Worm (Caenorhabditis elegans) whole organism, L1 larva: ENCODE results near the gene cpt-5.

Experiments used
- C04F5.9 ChIP-seq: sonication (generic microtip); optimal IDR thresholded peaks from 2 replicates; lab custom pipeline; 2016; ENCODE audit warnings: missing genetic modification characterization, missing compliant biosample characterization
- aha-1 ChIP-seq: fragments of 150-350 bp; optimal IDR thresholded peaks from 2 replicates; lab custom pipeline; 2014; ENCODE audit warnings: missing biosample characterization, missing genetic modification characterization
- ama-1 ChIP-seq: fragments of 150-350 bp; optimal IDR thresholded peaks from 2 replicates; lab custom pipeline; 2014
- blmp-1 ChIP-seq: fragments of 150-350 bp; optimal IDR thresholded peaks from 2 replicates; lab custom pipeline; 2014; ENCODE audit warnings: missing biosample characterization, missing genetic modification characterization
- ceh-63 ChIP-seq: fragments of 200-800 bp; sonication (Bioruptor generic); optimal IDR thresholded peaks from 2 replicates; lab custom pipeline; 2018; ENCODE audit warnings: mild to moderate bottlenecking, missing genetic modification characterization, missing compliant biosample characterization
- ceh-88 ChIP-seq: fragments of 200-800 bp; sonication (Bioruptor generic); IDR thresholded peaks from 2 replicates; pipeline ENCODE4 v1.3.6; 2022; ENCODE audit warnings: missing genetic modification characterization, missing compliant biosample characterization
- elt-3 ChIP-seq, 6 experiments: fragments of 150-350 bp in 1 of 6; sonication (generic microtip); optimal IDR thresholded peaks; 2 replicates each; lab custom pipeline; 2017 to 2018; ENCODE audit warnings: missing biosample characterization in 6 of 6, missing genetic modification characterization in 6 of 6, inconsistent platforms in 1 of 6
- lin-13 ChIP-seq: fragments of 150-350 bp; optimal IDR thresholded peaks from 2 replicates; lab custom pipeline; 2014; ENCODE audit warnings: missing biosample characterization, missing genetic modification reagents, missing genetic modification characterization
- nhr-12 ChIP-seq: sonication (generic microtip); optimal IDR thresholded peaks from 2 replicates; lab custom pipeline; 2017; ENCODE audit warnings: missing biosample characterization, missing genetic modification characterization
- nhr-76 ChIP-seq: sonication (generic microtip); optimal IDR thresholded peaks from 2 replicates; lab custom pipeline; 2017; ENCODE audit warnings: missing biosample characterization, missing genetic modification characterization
- snpc-4 ChIP-seq: fragments of 150-350 bp; optimal IDR thresholded peaks from 2 replicates; lab custom pipeline; 2014; ENCODE audit warnings: missing biosample characterization, missing genetic modification characterization
- sox-4 ChIP-seq: sonication (generic microtip); optimal IDR thresholded peaks from 2 replicates; lab custom pipeline; 2016; ENCODE audit warnings: missing genetic modification characterization, missing compliant biosample characterization
- ztf-11 ChIP-seq, 2 experiments: sonication (generic microtip); optimal IDR thresholded peaks; 2 replicates each; lab custom pipeline; 2016 to 2017; ENCODE audit warnings: missing genetic modification characterization in 2 of 2, missing biosample characterization in 1 of 2, missing compliant biosample characterization in 1 of 2

ce11 chrV:13908120-13908915 lies 35.3 kb downstream of the cpt-5 start:
- no peak for TF ChIP-seq blmp-1 (tag; lab: Kevin White, UChicago)
- TF ChIP-seq ama-1 (lab: Kevin White, UChicago) = peak; percentile 12
- TF ChIP-seq snpc-4 (tag; lab: Kevin White, UChicago) = no peak
- no peak for TF ChIP-seq aha-1
- TF ChIP-seq ceh-63 (GFP tag; lab: Kevin White, UChicago) = no peak
- TF ChIP-seq sox-4 = no peak
- TF ChIP-seq lin-13 (GFP tag; lab: Kevin White, UChicago) = no peak
- no peak for TF ChIP-seq C04F5.9
- peak in 1 of 6 experiments; percentile 6 for TF ChIP-seq elt-3 (tag; optimal IDR thresholded peaks at IDR 0.05; lab: Kevin White, UChicago)
- TF ChIP-seq nhr-76 = no peak
- peak; percentile 9 for TF ChIP-seq ceh-88 (GFP tag; lab: Robert Waterston, UW)
- TF ChIP-seq nhr-12 = no peak
- no peak for TF ChIP-seq ztf-11 (tag; optimal IDR thresholded peaks at IDR 0.05; lab: Kevin White, UChicago)
